Fruit fly (Drosophila melanogaster): ENCODE results near the gene Stt3A.
A peak's percentile ranks its signal among the peaks of the same experiment; 100 is the strongest.

The Stt3A gene

DNA sequence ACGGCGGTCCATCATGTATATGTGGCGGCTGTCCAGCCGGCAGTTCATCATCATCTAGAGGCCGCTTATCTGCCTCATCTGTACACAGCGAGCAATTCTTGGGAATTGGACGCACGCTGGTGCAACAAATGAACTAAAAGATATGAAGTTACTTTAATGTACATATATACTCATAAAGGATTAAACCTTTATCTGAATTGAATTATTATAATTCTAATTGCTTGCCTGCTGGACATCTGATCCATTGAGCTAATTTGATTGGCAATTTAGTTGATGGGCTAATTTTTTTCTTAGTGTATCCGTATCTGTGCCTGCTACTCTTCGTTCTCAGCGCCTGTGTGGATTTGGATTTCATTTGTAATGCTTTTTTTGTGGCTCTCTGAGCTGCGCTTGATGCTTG lies 19.2 kb upstream of the Stt3A start (continued):
- TF ChIP-seq PHDP (tag; optimal IDR thresholded peaks at IDR 0.05) (peak; percentile 3), cad (GFP tag; optimal IDR thresholded peaks at IDR 0.05) (no peak), CG8359 (GFP tag; optimal IDR thresholded peaks at IDR 0.05; ENCODE audit: borderline replicate concordance) (no peak), CG2678 (tag; optimal IDR thresholded peaks at IDR 0.05) (peak; percentile 38), CG1603 (tag; optimal IDR thresholded peaks at IDR 0.05) (peak; percentile 37), nmo (GFP tag; optimal IDR thresholded peaks at IDR 0.05) (peak; percentile 25), ac (GFP tag; optimal IDR thresholded peaks at IDR 0.05) (no peak), sug (tag; optimal IDR thresholded peaks at IDR 0.05) (no peak), CG4707 (GFP tag; optimal IDR thresholded peaks at IDR 0.05) (no peak), CG18476 (GFP tag; optimal IDR thresholded peaks at IDR 0.05) (no peak), CG2712 (tag; optimal IDR thresholded peaks at IDR 0.05) (peak; percentile 17), Atf6 (GFP tag; IDR thresholded peaks at IDR 0.05) (no peak), nom (GFP tag; optimal IDR thresholded peaks at IDR 0.05) (peak; percentile 87), CG12299 (tag; optimal IDR thresholded peaks at IDR 0.05) (no peak), dysf (GFP tag; IDR thresholded peaks at IDR 0.05) (peak; percentile 14; the same call in 1 of the 3 replicates), CG10274 (GFP tag; optimal IDR thresholded peaks at IDR 0.05) (no peak), seq (GFP tag; IDR thresholded peaks at IDR 0.05) (no peak), lbe (GFP tag; optimal IDR thresholded peaks at IDR 0.05) (peak; percentile 72), CG6791 (GFP tag; IDR thresholded peaks at IDR 0.05; ENCODE audit: partially characterized antibody) (no peak), Nf-YA (GFP tag; IDR thresholded peaks at IDR 0.05) (no peak), CG10321 (GFP tag; IDR thresholded peaks at IDR 0.05) (no peak), CG17829 (tag; optimal IDR thresholded peaks at IDR 0.05) (peak; percentile 1), ind (GFP tag; optimal IDR thresholded peaks at IDR 0.05) (peak; percentile 28), CG30431 (GFP tag; optimal IDR thresholded peaks at IDR 0.05) (no peak), CG10654 (GFP tag; optimal IDR thresholded peaks at IDR 0.05) (no peak), lmd (GFP tag; IDR thresholded peaks at IDR 0.05) (0 out of 2 replicates have a peak, but pooled peaks have one; percentile 23), MBD-R2 (GFP tag; IDR thresholded peaks at IDR 0.05) (no peak), Ada2b (GFP tag; IDR thresholded peaks at IDR 0.05) (peak; percentile 8; the same call in 1 of the 2 replicates), CG13424 (tag; optimal IDR thresholded peaks at IDR 0.05) (peak; percentile 1), row (GFP tag; IDR thresholded peaks at IDR 0.05) (peak; percentile 51), CG9797 (GFP tag; optimal IDR thresholded peaks at IDR 0.05) (no peak), Xbp1 (GFP tag; optimal IDR thresholded peaks at IDR 0.05) (peak; percentile 14), CG10979 (tag; optimal IDR thresholded peaks at IDR 0.05) (peak; percentile 24)

DNA sequence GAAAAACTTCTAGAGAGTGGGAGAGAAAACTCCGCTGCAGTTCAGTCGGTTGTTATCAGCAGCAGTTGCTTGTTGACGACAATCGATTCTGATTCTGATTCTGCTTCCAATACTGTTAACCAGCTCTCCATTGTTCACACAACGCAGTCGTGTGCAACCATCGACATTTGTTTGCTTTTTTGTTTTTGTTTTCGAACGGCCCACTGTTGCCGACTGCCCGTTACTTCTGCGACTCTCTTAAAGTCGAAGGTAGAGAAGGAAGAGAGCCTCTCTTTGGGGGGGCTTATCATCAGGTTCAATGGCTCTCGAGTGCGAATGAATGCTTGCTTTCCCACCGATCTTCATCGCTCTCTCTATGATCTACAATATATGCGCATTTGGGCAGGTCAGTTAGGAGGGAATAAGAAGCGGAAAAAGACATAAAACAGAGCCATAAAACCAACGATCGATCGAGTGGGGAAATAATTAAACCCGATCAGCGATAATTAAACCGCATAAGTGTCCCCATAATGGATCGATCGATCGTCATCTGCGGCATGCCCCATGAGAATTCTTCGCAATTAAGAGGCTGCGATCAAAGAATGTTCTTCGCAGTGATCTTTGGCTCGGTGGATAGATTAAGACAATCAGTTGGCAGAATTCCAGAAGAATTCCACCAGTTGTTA lies 18.1 kb upstream of the Stt3A start:
- no peak for TF ChIP-seq pros (GFP tag; optimal IDR thresholded peaks at IDR 0.05)
- TF ChIP-seq CG3163 (GFP tag; optimal IDR thresholded peaks at IDR 0.05): peak; percentile 89
- no peak for TF ChIP-seq HLHmδ (GFP tag; optimal IDR thresholded peaks at IDR 0.05)
- peak; percentile 74 for TF ChIP-seq nom (GFP tag; optimal IDR thresholded peaks at IDR 0.05)
- no peak for TF ChIP-seq shn (GFP tag; optimal IDR thresholded peaks at IDR 0.05)
- TF ChIP-seq grau (tag; optimal IDR thresholded peaks at IDR 0.05): no peak
- TF ChIP-seq Ssrp (tag; optimal IDR thresholded peaks at IDR 0.05): no peak
- TF ChIP-seq CG2199 (GFP tag; IDR thresholded peaks at IDR 0.05): 0 out of 3 replicates have a peak, but pooled peaks have one; percentile 23
- 0 out of 4 replicates have a peak, but pooled peaks have one; percentile 43 for TF ChIP-seq chinmo (GFP tag; IDR thresholded peaks at IDR 0.05; ENCODE audit: partially characterized antibody)
- no peak for TF ChIP-seq chn (GFP tag; optimal IDR thresholded peaks at IDR 0.05)
- peak; percentile 44 for TF ChIP-seq CG15479 (GFP tag; optimal IDR thresholded peaks at IDR 0.05)
- peak; percentile 41 to 66 for TF ChIP-seq Trl (optimal IDR thresholded peaks at IDR 0.05)
- no peak for TF ChIP-seq Trl (GFP tag; optimal IDR thresholded peaks at IDR 0.05)
- peak; percentile 34 for TF ChIP-seq grn (GFP tag; optimal IDR thresholded peaks at IDR 0.05)
- TF ChIP-seq Lhr (GFP tag; optimal IDR thresholded peaks at IDR 0.05): no peak
